Fruit fly (Drosophila melanogaster): ENCODE measurements around the gene CG34301.

dm6 chr3R:8818239-8818638 is 45.0 kb downstream of the CG34301 start:
- TF ChIP-seq psq (optimal IDR thresholded peaks at IDR 0.05), result no peak
- TF ChIP-seq ttk (optimal IDR thresholded peaks at IDR 0.05), result peak; percentile 98
- no peak for TF ChIP-seq h (optimal IDR thresholded peaks at IDR 0.05)
- TF ChIP-seq Sin3A (optimal IDR thresholded peaks at IDR 0.05), result no peak

Measured in Kc167 (cell line).